Worm (Caenorhabditis elegans): ENCODE measurements around the gene Y38H6C.20.
"Not testable (repeated sequence)": the region's sequence is repeated elsewhere in the genome, so short reads cannot be mapped to it uniquely, and the experiment has no call there.

The Y38H6C.20 gene

DNA sequence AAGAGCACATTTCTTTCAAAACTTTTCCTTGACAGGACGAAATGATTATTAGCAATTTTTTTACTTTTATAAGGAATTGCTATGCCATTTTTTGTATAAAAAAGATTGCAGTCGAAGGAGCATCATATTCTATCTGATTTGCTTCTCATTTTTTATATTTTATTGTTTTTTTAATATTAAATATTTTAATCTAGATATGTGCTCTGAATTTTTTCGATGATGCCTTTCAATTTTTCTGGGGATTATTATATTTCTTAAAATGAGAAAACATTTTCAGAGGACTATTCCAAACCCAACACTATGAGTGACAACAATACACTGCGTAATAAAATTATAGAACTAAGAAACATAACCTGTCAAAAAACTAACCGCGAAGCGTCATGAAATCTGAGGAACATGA lies 18.0 kb upstream of the Y38H6C.20 start, which contains the start of gene F26F2.4:
F26F2.4 (plus strand) TSS at position 301 of the 400 bp plus-strand sequence.
- not testable (repeated sequence) for TF ChIP-seq dve-1, ceh-30, ceh-24 (tag; optimal IDR thresholded peaks at IDR 0.05)

DNA sequence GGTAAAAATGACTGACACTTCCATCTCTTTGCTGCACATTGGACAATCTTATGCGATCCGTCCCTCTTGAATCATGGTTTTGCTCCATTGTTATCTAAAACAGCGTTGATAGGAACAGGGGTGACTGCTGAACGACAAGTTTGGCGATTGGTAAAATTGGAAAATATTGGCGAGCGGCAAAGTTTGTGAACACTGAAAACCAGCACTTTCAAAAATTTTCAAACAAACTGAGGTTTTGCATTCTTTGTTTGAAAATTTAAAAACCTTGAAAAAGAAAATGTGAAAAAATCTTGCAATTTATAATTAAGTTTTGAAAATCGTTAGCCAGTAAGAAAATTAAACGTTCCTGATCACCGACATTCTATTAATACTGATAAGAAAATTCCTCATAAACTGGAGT lies 15.5 kb upstream of the Y38H6C.20 start, which contains the start of gene F26F2.3:
F26F2.3 (minus strand) TSS at position 101 of the 400 bp plus-strand sequence.
- TF ChIP-seq pha-2 (tag; optimal IDR thresholded peaks at IDR 0.05), result no peak
- TF ChIP-seq lin-11 (tag; optimal IDR thresholded peaks at IDR 0.05), result no peak
- TF ChIP-seq zip-5 (tag; optimal IDR thresholded peaks at IDR 0.05), result no peak
- no peak for TF ChIP-seq ceh-14 (tag; optimal IDR thresholded peaks at IDR 0.05)
- no peak for TF ChIP-seq eyg-1 (tag; optimal IDR thresholded peaks at IDR 0.05)
- no peak for TF ChIP-seq hlh-13 (GFP tag; optimal IDR thresholded peaks at IDR 0.05)

- TF ChIP-seq ceh-9 (tag; optimal IDR thresholded peaks at IDR 0.05); ama-1 (optimal IDR thresholded peaks at IDR 0.05); hlh-13 (GFP tag; optimal IDR thresholded peaks at IDR 0.05): not testable (repeated sequence)
Measured at ce11 chrV:20564054-20564453, 13.1 kb upstream of the Y38H6C.20 start, which contains the start of gene F26F2.13. Gene F26F2.13, plus strand, starts transcription at chrV:20564354.

DNA sequence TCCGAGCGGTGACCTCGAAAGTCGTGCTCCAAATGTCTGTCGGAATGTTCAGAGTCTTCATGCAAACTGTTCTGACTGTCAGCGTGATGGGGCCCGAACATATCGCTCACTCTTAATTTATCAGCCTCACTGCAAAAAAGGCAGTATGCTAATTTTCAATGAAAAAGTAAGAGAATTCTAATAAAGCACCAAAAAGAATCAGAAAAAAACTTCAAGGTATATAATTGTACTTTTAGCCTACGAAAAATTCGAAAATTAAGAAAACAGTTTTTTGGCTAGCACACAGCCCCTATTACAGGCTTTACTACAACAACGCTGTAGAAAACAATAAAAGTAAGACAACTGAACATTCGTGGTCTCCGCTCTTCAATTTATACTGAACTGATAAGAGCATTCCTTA lies 10.8 kb upstream of the Y38H6C.20 start, which contains the start of gene F26F2.1:
F26F2.1 (minus strand) TSS at position 101 of the 400 bp plus-strand sequence.
- TF ChIP-seq pha-2 (tag; optimal IDR thresholded peaks at IDR 0.05) (no peak), sox-2 (GFP tag; IDR thresholded peaks at IDR 0.05) (no peak), unc-86 (tag; optimal IDR thresholded peaks at IDR 0.05) (no peak), ceh-19 (GFP tag; optimal IDR thresholded peaks at IDR 0.05) (no peak), nfya-1 (tag; optimal IDR thresholded peaks at IDR 0.05) (no peak), ets-4 (tag; optimal IDR thresholded peaks at IDR 0.05) (no peak), K09A11.1 (tag; optimal IDR thresholded peaks at IDR 0.05; ENCODE audit: insufficient read depth) (no peak), ceh-30 (tag; optimal IDR thresholded peaks at IDR 0.05) (no peak), ceh-45 (GFP tag; IDR thresholded peaks at IDR 0.05) (no peak), pros-1 (tag; optimal IDR thresholded peaks at IDR 0.05) (no peak), fax-1 (tag; optimal IDR thresholded peaks at IDR 0.05) (no peak), ceh-31 (tag; optimal IDR thresholded peaks at IDR 0.05) (no peak), madf-2 (tag; optimal IDR thresholded peaks at IDR 0.05) (no peak), ceh-6 (GFP tag; optimal IDR thresholded peaks at IDR 0.05) (no peak)

DNA sequence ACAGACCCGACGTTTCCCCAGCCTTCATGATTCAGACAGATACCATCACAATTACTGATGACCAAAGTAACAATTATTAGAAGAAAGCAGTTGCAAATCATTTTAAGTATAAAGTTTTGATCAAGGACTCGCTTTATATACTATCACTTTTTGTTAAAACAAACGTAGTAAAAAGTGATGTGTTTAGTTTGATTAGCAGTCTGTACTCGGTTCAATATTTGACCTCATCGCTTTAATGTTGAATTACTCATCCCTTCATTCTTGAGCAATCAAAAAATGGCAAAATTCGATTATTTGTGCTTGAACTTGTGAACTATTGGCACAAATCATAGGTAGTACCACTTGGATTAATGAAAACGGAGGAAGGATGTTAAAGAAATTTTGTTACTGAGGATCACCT lies 7.3 kb upstream of the Y38H6C.20 start, which contains the start of gene abf-4:
abf-4 (minus strand) TSS at position 101 of the 400 bp plus-strand sequence.
- TF ChIP-seq madf-2 (tag; optimal IDR thresholded peaks at IDR 0.05) (no peak), ceh-19 (GFP tag; optimal IDR thresholded peaks at IDR 0.05) (no peak), K02D7.2 (tag; optimal IDR thresholded peaks at IDR 0.05) (no peak), dmd-4 (tag; optimal IDR thresholded peaks at IDR 0.05; ENCODE audit: borderline replicate concordance) (no peak), che-1 (tag; optimal IDR thresholded peaks at IDR 0.05) (no peak), ceh-45 (GFP tag; IDR thresholded peaks at IDR 0.05) (no peak), ceh-30 (tag; optimal IDR thresholded peaks at IDR 0.05) (no peak), pax-1 (tag; optimal IDR thresholded peaks at IDR 0.05) (no peak), ref-2 (tag; optimal IDR thresholded peaks at IDR 0.05) (no peak), nfya-1 (tag; optimal IDR thresholded peaks at IDR 0.05) (no peak), hlh-30 (tag; optimal IDR thresholded peaks at IDR 0.05; ENCODE audit: insufficient read depth) (no peak), ceh-6 (GFP tag; optimal IDR thresholded peaks at IDR 0.05) (no peak), eyg-1 (tag; optimal IDR thresholded peaks at IDR 0.05) (no peak), dve-1 (tag; optimal IDR thresholded peaks at IDR 0.05) (no peak), hlh-15 (tag; optimal IDR thresholded peaks at IDR 0.05) (no peak), pqm-1 (tag; optimal IDR thresholded peaks at IDR 0.05) (no peak)

DNA sequence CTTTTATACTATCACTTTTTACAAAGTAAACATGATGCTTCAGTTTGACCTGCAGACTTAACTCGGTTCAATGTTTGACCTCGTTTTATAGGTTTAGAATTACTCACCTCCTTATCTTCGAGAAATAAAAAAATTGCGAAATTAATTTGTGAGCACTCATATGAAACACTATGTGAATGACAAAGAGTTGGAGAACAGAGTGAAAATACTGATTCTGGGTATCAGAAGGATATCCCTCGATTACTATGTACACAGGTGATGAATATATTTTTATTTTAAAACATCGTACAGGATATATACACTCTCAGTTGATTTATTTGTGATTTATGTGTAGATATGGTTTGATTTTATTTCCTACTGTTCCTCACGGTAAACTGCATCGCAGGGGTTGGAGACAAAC lies 5.3 kb upstream of the Y38H6C.20 start, which contains the start of gene Y38H6C.23:
Y38H6C.23 (minus strand) TSS at position 101 of the 400 bp plus-strand sequence.
- TF ChIP-seq ceh-9 (tag; optimal IDR thresholded peaks at IDR 0.05) (no peak), sdc-2 (tag; optimal IDR thresholded peaks at IDR 0.05) (no peak), ceh-22 (tag; optimal IDR thresholded peaks at IDR 0.05) (no peak), hlh-13 (GFP tag; optimal IDR thresholded peaks at IDR 0.05) (no peak), nhr-11 (tag; optimal IDR thresholded peaks at IDR 0.05) (no peak), gmeb-2 (tag; optimal IDR thresholded peaks at IDR 0.05) (no peak), ceh-45 (GFP tag; IDR thresholded peaks at IDR 0.05) (no peak), unc-42 (tag; optimal IDR thresholded peaks at IDR 0.05) (no peak), che-1 (tag; optimal IDR thresholded peaks at IDR 0.05) (no peak), K09A11.1 (tag; optimal IDR thresholded peaks at IDR 0.05; ENCODE audit: insufficient read depth) (no peak), syd-9 (tag; optimal IDR thresholded peaks at IDR 0.05) (no peak), unc-55 (GFP tag; optimal IDR thresholded peaks at IDR 0.05) (no peak), npax-4 (tag; optimal IDR thresholded peaks at IDR 0.05) (no peak), ztf-16 (tag; optimal IDR thresholded peaks at IDR 0.05) (no peak), hlh-30 (tag; optimal IDR thresholded peaks at IDR 0.05; ENCODE audit: insufficient read depth) (no peak), unc-86 (tag; optimal IDR thresholded peaks at IDR 0.05) (no peak)

Data from whole organism, late embryonic.